Worm (Caenorhabditis elegans) whole organism, L1 larva: ENCODE measurements around the gene C09B8.8.

Experiments used
- blmp-1 ChIP-seq: fragments of 150-350 bp; optimal IDR thresholded peaks from 2 replicates; lab custom pipeline; 2014; ENCODE audit warnings: missing biosample characterization, missing genetic modification characterization
- dpl-1 ChIP-seq, 3 experiments: fragments of 150-350 bp in 2 of 3; sonication (generic microtip) in 1 of 3; optimal IDR thresholded peaks; 2 replicates each; lab custom pipeline; 2014 to 2017; ENCODE audit warnings: missing biosample characterization in 3 of 3, missing genetic modification characterization in 3 of 3, missing genetic modification reagents in 3 of 3
- irx-1 ChIP-seq: sonication (generic microtip); optimal IDR thresholded peaks from 2 replicates; lab custom pipeline; 2016; ENCODE audit warnings: missing genetic modification characterization, missing compliant biosample characterization
- jun-1 ChIP-seq: fragments of 150-350 bp; optimal IDR thresholded peaks from 2 replicates; lab custom pipeline; 2014; ENCODE audit warnings: missing biosample characterization, missing genetic modification reagents, missing genetic modification characterization
- nhr-12 ChIP-seq: sonication (generic microtip); optimal IDR thresholded peaks from 2 replicates; lab custom pipeline; 2017; ENCODE audit warnings: missing biosample characterization, missing genetic modification characterization
- nhr-85 ChIP-seq: sonication (generic microtip); peaks from one replicate; lab custom pipeline; 2016; ENCODE audit warnings: missing genetic modification characterization, inconsistent platforms, missing compliant biosample characterization
- unc-62 ChIP-seq: fragments of 150-350 bp; optimal IDR thresholded peaks from 2 replicates; lab custom pipeline; 2014; ENCODE audit warnings: missing biosample characterization, missing genetic modification reagents, missing genetic modification characterization

- TF ChIP-seq blmp-1 (peak; percentile 94), nhr-12 (no peak), irx-1 (no peak), dpl-1 (GFP tag; optimal IDR thresholded peaks at IDR 0.05; lab: Kevin White, UChicago) (no peak), unc-62 (no peak), nhr-85 (tag; lab: Kevin White, UChicago) (no peak), jun-1 (tag; lab: Kevin White, UChicago) (no peak)
These were observed 11.6 kb downstream of the C09B8.8 start for ce11 chrX:6026732-6027528.
